Fruit fly (Drosophila melanogaster) whole organism, embryonic: ENCODE measurements around the gene CG5262.

Source experiments
- CG13287 ChIP-seq: fragments of 200-800 bp; sonication (Bioruptor generic); IDR thresholded peaks from 2 replicates; pipeline ENCODE4 v1.3.6; 2022; ENCODE audit warnings: missing biosample characterization, missing genetic modification characterization; ENCODE audit not compliant: partially characterized antibody
- CG16863 ChIP-seq: fragments of 200-800 bp; sonication (Bioruptor generic); optimal IDR thresholded peaks from 3 replicates; lab custom pipeline; 2016; ENCODE audit warnings: missing biosample characterization, missing genetic modification characterization
- CG17568 ChIP-seq: fragments of 200-800 bp; sonication (Bioruptor generic); optimal IDR thresholded peaks from 2 replicates; lab custom pipeline; 2018; ENCODE audit warnings: missing biosample characterization, mild to moderate bottlenecking, missing genetic modification characterization, moderate library complexity
- CG2199 ChIP-seq: fragments of 200-800 bp; sonication (Bioruptor generic); IDR thresholded peaks from 3 replicates; pipeline ENCODE4 v1.3.6; 2022; ENCODE audit warnings: missing biosample characterization, missing genetic modification characterization
- CG30431 ChIP-seq: fragments of 200-800 bp; sonication (Bioruptor generic); optimal IDR thresholded peaks from 2 replicates; lab custom pipeline; 2017; ENCODE audit warnings: missing biosample characterization, missing genetic modification characterization
- CG32767 ChIP-seq: fragments of 200-800 bp; sonication (Bioruptor generic); IDR thresholded peaks from 2 replicates; pipeline ENCODE4 v1.3.6; 2022; ENCODE audit warnings: missing biosample characterization, missing genetic modification characterization
- CG42726 ChIP-seq: fragments of 200-800 bp; sonication (Bioruptor generic); IDR thresholded peaks from 2 replicates; pipeline ENCODE4 v1.3.6; 2022; ENCODE audit warnings: missing biosample characterization, missing genetic modification characterization; ENCODE audit not compliant: partially characterized antibody
- CG6254 ChIP-seq: fragments of 200-800 bp; sonication (Bioruptor generic); optimal IDR thresholded peaks from 3 replicates; lab custom pipeline; 2017; ENCODE audit warnings: mild to moderate bottlenecking, missing biosample characterization, missing genetic modification reagents, missing genetic modification characterization
- CG7786 ChIP-seq: fragments of 200-800 bp; sonication (Bioruptor generic); optimal IDR thresholded peaks from 2 replicates; lab custom pipeline; 2016; ENCODE audit warnings: missing biosample characterization, missing genetic modification characterization
- CG8290 ChIP-seq, 3 experiments: fragments of 200-800 bp; sonication (Bioruptor generic); optimal IDR thresholded peaks; 2 replicates each; lab custom pipeline; 2016 to 2019; ENCODE audit warnings: missing biosample characterization in 3 of 3, missing genetic modification characterization in 3 of 3, mild to moderate bottlenecking in 2 of 3, moderate library complexity in 1 of 3
- D ChIP-seq, 2 experiments: fragments of 200-800 bp in 1 of 2; fragments of >200 bp in 1 of 2; sonication (Bioruptor generic) in 1 of 2; optimal IDR thresholded peaks; 2 replicates in 1 of 2; 3 replicates in 1 of 2; lab custom pipeline; 2017; ENCODE audit warnings: mild to moderate bottlenecking in 1 of 2, missing biosample characterization in 1 of 2, missing genetic modification characterization in 1 of 2, missing genetic modification reagents in 1 of 2
- Eip74EF ChIP-seq, 2 experiments: fragments of 200-800 bp in 1 of 2; fragments of >200 bp in 1 of 2; sonication (Bioruptor generic) in 1 of 2; optimal IDR thresholded peaks; 2 replicates each; lab custom pipeline; 2017 to 2019; ENCODE audit warnings: missing biosample characterization in 2 of 2, missing genetic modification characterization in 2 of 2, mild to moderate bottlenecking in 1 of 2, moderate library complexity in 1 of 2
- H15 ChIP-seq: fragments of 200-800 bp; sonication (Bioruptor generic); IDR thresholded peaks from 3 replicates; pipeline ENCODE4 v1.3.6; 2022; ENCODE audit warnings: missing biosample characterization, missing genetic modification characterization
- HmgZ ChIP-seq: fragments of 200-800 bp; sonication (Bioruptor generic); optimal IDR thresholded peaks from 2 replicates; lab custom pipeline; 2018; ENCODE audit warnings: missing biosample characterization, mild to moderate bottlenecking, missing genetic modification characterization
- Lim3 ChIP-seq: fragments of 200-800 bp; sonication (Bioruptor generic); IDR thresholded peaks from 2 replicates; pipeline ENCODE4 v1.3.6; 2022; ENCODE audit warnings: missing biosample characterization, missing genetic modification characterization
- Neu2 ChIP-seq: fragments of 200-800 bp; sonication (Bioruptor generic); optimal IDR thresholded peaks from 3 replicates; lab custom pipeline; 2016; ENCODE audit warnings: missing biosample characterization, missing genetic modification characterization, borderline replicate concordance
- ac ChIP-seq: fragments of 200-800 bp; sonication (Bioruptor generic); optimal IDR thresholded peaks from 3 replicates; lab custom pipeline; 2017; ENCODE audit warnings: missing biosample characterization, mild to moderate bottlenecking, missing genetic modification characterization
- ap ChIP-seq: fragments of 200-800 bp; sonication (Bioruptor generic); IDR thresholded peaks from 2 replicates; pipeline ENCODE4 v1.3.6; 2022; ENCODE audit warnings: missing biosample characterization, missing genetic modification characterization
- cg ChIP-seq: fragments of 200-800 bp; sonication (Bioruptor generic); optimal IDR thresholded peaks from 3 replicates; lab custom pipeline; 2019; ENCODE audit warnings: missing biosample characterization, mild to moderate bottlenecking, missing genetic modification characterization, moderate library complexity
- chm ChIP-seq: fragments of 200-800 bp; sonication (Bioruptor generic); IDR thresholded peaks from 2 replicates; pipeline ENCODE4 v1.3.6; 2022; ENCODE audit warnings: missing biosample characterization, missing genetic modification characterization
- crp ChIP-seq, 2 experiments: fragments of 200-800 bp; sonication (Bioruptor generic); optimal IDR thresholded peaks; 2 replicates in 1 of 2; 3 replicates in 1 of 2; lab custom pipeline; 2017; ENCODE audit warnings: missing biosample characterization in 2 of 2, missing genetic modification characterization in 2 of 2, mild to moderate bottlenecking in 1 of 2, moderate library complexity in 1 of 2
- en ChIP-seq: fragments of 200-800 bp; sonication (Bioruptor generic); optimal IDR thresholded peaks from 2 replicates; lab custom pipeline; 2016; ENCODE audit warnings: missing biosample characterization, missing genetic modification characterization
- grn ChIP-seq: fragments of 200-800 bp; sonication (Bioruptor generic); optimal IDR thresholded peaks from 3 replicates; lab custom pipeline; 2017; ENCODE audit warnings: missing biosample characterization, missing genetic modification characterization
- gsb-n ChIP-seq: fragments of 200-800 bp; sonication (Bioruptor generic); optimal IDR thresholded peaks from 3 replicates; lab custom pipeline; 2018; ENCODE audit warnings: missing biosample characterization, mild to moderate bottlenecking, missing genetic modification characterization
- hb ChIP-seq: fragments of 200-800 bp; sonication (Bioruptor generic); IDR thresholded peaks from 3 replicates; pipeline ENCODE4 v1.3.6; 2022; ENCODE audit warnings: missing biosample characterization, missing genetic modification characterization; ENCODE audit not compliant: partially characterized antibody
- mld ChIP-seq: fragments of 200-800 bp; sonication (Bioruptor generic); IDR thresholded peaks from 3 replicates; pipeline ENCODE4 v1.3.6; 2022; ENCODE audit warnings: missing biosample characterization, missing genetic modification characterization; ENCODE audit not compliant: partially characterized antibody
- nerfin-1 ChIP-seq: fragments of 200-800 bp; sonication (Bioruptor generic); optimal IDR thresholded peaks from 3 replicates; lab custom pipeline; 2019; ENCODE audit warnings: missing biosample characterization, mild to moderate bottlenecking, missing genetic modification characterization, moderate library complexity
- nerfin-2 ChIP-seq: fragments of 200-800 bp; sonication (Bioruptor generic); IDR thresholded peaks from 2 replicates; pipeline ENCODE4 v1.3.6; 2022; ENCODE audit warnings: missing biosample characterization, missing genetic modification characterization; ENCODE audit not compliant: partially characterized antibody
- pan ChIP-seq, 4 experiments: fragments of >200 bp in 3 of 4; fragments of 200-800 bp in 1 of 4; sonication (Bioruptor generic) in 1 of 4; optimal IDR thresholded peaks in 3 of 4; IDR thresholded peaks in 1 of 4; 2 replicates each; pipeline versions ENCODE4 v1.3.6 to Lab custom; 2017 to 2022; ENCODE audit warnings: missing biosample characterization in 2 of 4, missing genetic modification characterization in 2 of 4, mixed read lengths in 1 of 4
- pros ChIP-seq: fragments of 200-800 bp; sonication (Bioruptor generic); optimal IDR thresholded peaks from 3 replicates; lab custom pipeline; 2019; ENCODE audit warnings: missing biosample characterization, mild to moderate bottlenecking, missing genetic modification characterization, moderate library complexity
- rib ChIP-seq: fragments of 200-800 bp; sonication (Bioruptor generic); IDR thresholded peaks from 2 replicates; pipeline ENCODE4 v1.3.6; 2022; ENCODE audit warnings: missing biosample characterization, missing genetic modification characterization
- sd ChIP-seq: fragments of 200-800 bp; sonication (Bioruptor generic); optimal IDR thresholded peaks from 3 replicates; lab custom pipeline; 2018; ENCODE audit warnings: missing biosample characterization, mild to moderate bottlenecking, missing genetic modification characterization, moderate library complexity
- sens ChIP-seq: fragments of 200-800 bp; sonication (Bioruptor generic); peaks from one replicate; lab custom pipeline; 2016; ENCODE audit warnings: missing biosample characterization, missing genetic modification characterization
- seq ChIP-seq: fragments of 200-800 bp; sonication (Bioruptor generic); IDR thresholded peaks from 2 replicates; pipeline ENCODE4 v1.3.6; 2022; ENCODE audit warnings: missing biosample characterization, missing genetic modification characterization
- tna ChIP-seq: fragments of 200-800 bp; sonication (Bioruptor generic); IDR thresholded peaks from 2 replicates; pipeline ENCODE4 v1.3.6; 2022; ENCODE audit warnings: missing biosample characterization, missing genetic modification characterization; ENCODE audit not compliant: partially characterized antibody
- ttk ChIP-seq: fragments of 200-800 bp; sonication (Bioruptor generic); IDR thresholded peaks from 2 replicates; pipeline ENCODE4 v2.1.2; 2022; ENCODE audit warnings: missing biosample characterization, missing genetic modification characterization
- tup ChIP-seq: fragments of 200-800 bp; sonication (Bioruptor generic); optimal IDR thresholded peaks from 2 replicates; lab custom pipeline; 2016; ENCODE audit warnings: missing biosample characterization, mild to moderate bottlenecking, missing genetic modification characterization, moderate library complexity
- twi ChIP-seq: fragments of 200-800 bp; optimal IDR thresholded peaks from 2 replicates; lab custom pipeline; 2019; ENCODE audit warnings: missing biosample characterization, mild to moderate bottlenecking, missing genetic modification characterization, moderate library complexity
- unc-4 ChIP-seq: fragments of 200-800 bp; sonication (Bioruptor generic); IDR thresholded peaks from 2 replicates; pipeline ENCODE4 v1.3.6; 2022; ENCODE audit warnings: missing biosample characterization, missing genetic modification characterization; ENCODE audit not compliant: partially characterized antibody
- wor ChIP-seq: fragments of 200-800 bp; sonication (Bioruptor generic); IDR thresholded peaks from 2 replicates; pipeline ENCODE4 v1.3.6; 2022; ENCODE audit warnings: missing biosample characterization, missing genetic modification characterization
- zen ChIP-seq: fragments of 200-800 bp; sonication (Bioruptor generic); optimal IDR thresholded peaks from 3 replicates; lab custom pipeline; 2018; ENCODE audit warnings: missing biosample characterization, mild to moderate bottlenecking, missing genetic modification characterization, moderate library complexity

CG5262 gene

DNA sequence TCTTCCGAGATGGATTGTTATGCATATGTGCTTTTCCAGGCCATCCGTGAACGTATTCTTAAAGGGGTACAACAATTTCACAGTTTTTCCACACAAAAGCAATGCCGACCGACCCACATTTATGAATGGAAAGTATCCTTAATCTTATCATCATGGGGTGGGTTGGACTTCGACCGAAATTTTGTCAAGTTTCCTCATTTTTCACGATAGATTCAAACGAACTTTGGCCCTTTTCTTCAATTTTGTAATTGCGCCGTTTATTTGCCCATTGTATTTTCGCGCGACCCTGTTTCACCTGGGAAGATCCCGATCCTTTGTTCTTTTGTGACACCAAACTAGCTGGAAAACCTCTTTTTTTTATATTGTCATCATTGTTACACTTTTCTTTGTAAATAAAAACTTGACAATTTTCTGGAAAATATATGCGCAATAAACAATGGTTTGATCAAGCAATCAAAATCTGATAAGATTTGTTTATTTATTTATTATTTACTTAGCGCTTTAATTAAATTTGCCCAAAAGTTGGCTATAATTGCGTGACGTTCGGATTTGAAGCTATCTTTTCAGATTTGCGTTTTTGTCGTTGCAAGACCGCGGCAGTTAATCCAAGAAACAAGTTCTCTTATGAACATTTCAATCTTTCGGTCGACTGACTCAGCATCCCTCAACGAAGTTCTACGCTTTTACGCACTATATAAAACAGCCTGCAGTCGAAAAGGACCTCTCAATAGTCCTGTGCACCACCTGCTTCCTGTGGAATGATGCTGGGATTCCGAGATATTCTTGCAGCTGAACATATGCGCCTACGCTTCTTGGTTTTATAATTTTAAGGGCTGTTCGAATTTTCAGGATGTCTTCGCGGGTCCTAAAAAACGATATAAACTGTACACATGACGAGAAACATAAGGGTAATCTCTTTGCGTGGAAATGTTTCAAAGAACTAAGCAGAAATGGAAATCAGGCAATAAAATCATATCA is 24.0 kb downstream of the CG5262 start (continued):
- TF ChIP-seq CG6254 (peak; percentile 33), Lim3 (GFP tag; lab: Robert Waterston, UW) (no peak), CG13287 (peak; percentile 7; the same call in 1 of the 2 replicates), ttk (GFP tag; lab: Robert Waterston, UW) (no peak), ap (no peak), en (no peak), H15 (GFP tag; lab: Robert Waterston, UW) (no peak), Eip74EF (GFP tag; optimal IDR thresholded peaks at IDR 0.05; lab: Kevin White, UChicago) (peak in 1 of 2 experiments; percentile 26), tup (no peak), pros (no peak), CG7786 (GFP tag; lab: Kevin White, UChicago) (no peak), CG8290 (GFP tag; optimal IDR thresholded peaks at IDR 0.05; lab: Kevin White, UChicago) (no peak), CG8290 (tag; optimal IDR thresholded peaks at IDR 0.05; lab: Kevin White, UChicago) (peak in 1 of 2 experiments; percentile 34), CG16863 (GFP tag; lab: Kevin White, UChicago) (no peak), CG30431 (GFP tag; lab: Kevin White, UChicago) (no peak), grn (peak; percentile 79)

- TF ChIP-seq CG32767: 0 out of 2 replicates have a peak, but pooled peaks have one; percentile 15
- no peak for TF ChIP-seq nerfin-2 (GFP tag; lab: Robert Waterston, UW)
- peak; percentile 22; the same call in 1 of the 2 replicates for TF ChIP-seq CG42726 (GFP tag; lab: Robert Waterston, UW)
- TF ChIP-seq pan (optimal IDR thresholded peaks at IDR 0.05; lab: Kevin White, UChicago): no peak
- TF ChIP-seq pan (GFP tag; optimal IDR thresholded peaks at IDR 0.05 in 1 of 2, IDR thresholded peaks at IDR 0.05 in 1 of 2): no peak
- peak; percentile 92 for TF ChIP-seq twi
- TF ChIP-seq crp (GFP tag; optimal IDR thresholded peaks at IDR 0.05; lab: Kevin White, UChicago): no peak
- no peak for TF ChIP-seq mld
- TF ChIP-seq CG2199 (GFP tag; lab: Robert Waterston, UW): peak; percentile 19; the same call in 1 of the 3 replicates
- peak; percentile 82 for TF ChIP-seq D (optimal IDR thresholded peaks at IDR 0.05; lab: Kevin White, UChicago)
- no peak for TF ChIP-seq D (GFP tag; optimal IDR thresholded peaks at IDR 0.05; lab: Kevin White, UChicago)
- TF ChIP-seq chm: no peak
- no peak for TF ChIP-seq hb (GFP tag; lab: Robert Waterston, UW)
- peak; percentile 76 for TF ChIP-seq CG17568 (GFP tag; lab: Kevin White, UChicago)
- no peak for TF ChIP-seq gsb-n (tag; lab: Kevin White, UChicago)
- TF ChIP-seq cg (GFP tag; lab: Kevin White, UChicago): no peak
- TF ChIP-seq HmgZ (tag; lab: Kevin White, UChicago): no peak
- TF ChIP-seq wor (GFP tag; lab: Robert Waterston, UW): no peak
- no peak for TF ChIP-seq unc-4 (GFP tag; lab: Robert Waterston, UW)
- 0 out of 2 replicates have a peak, but pooled peaks have one; percentile 6 for TF ChIP-seq seq
- peak; percentile 44 for TF ChIP-seq pros
- TF ChIP-seq rib (GFP tag; lab: Robert Waterston, UW): 0 out of 2 replicates have a peak, but pooled peaks have one; percentile 12
- peak; percentile 53 for TF ChIP-seq Neu2 (GFP tag; lab: Kevin White, UChicago)
- TF ChIP-seq nerfin-1: peak; percentile 8
- TF ChIP-seq sd: no peak
- peak; percentile 47 for TF ChIP-seq zen (tag; lab: Kevin White, UChicago)
- no peak for TF ChIP-seq tna (GFP tag; lab: Robert Waterston, UW)
- TF ChIP-seq ac: peak; percentile 13
- TF ChIP-seq sens (GFP tag; lab: Kevin White, UChicago): peak; percentile 78
Observed at dm6 chr3L:20405337-20405887, 24.9 kb downstream of the CG5262 start.
